Worm (Caenorhabditis elegans): ENCODE measurements around the gene nasp-2.

DNA sequence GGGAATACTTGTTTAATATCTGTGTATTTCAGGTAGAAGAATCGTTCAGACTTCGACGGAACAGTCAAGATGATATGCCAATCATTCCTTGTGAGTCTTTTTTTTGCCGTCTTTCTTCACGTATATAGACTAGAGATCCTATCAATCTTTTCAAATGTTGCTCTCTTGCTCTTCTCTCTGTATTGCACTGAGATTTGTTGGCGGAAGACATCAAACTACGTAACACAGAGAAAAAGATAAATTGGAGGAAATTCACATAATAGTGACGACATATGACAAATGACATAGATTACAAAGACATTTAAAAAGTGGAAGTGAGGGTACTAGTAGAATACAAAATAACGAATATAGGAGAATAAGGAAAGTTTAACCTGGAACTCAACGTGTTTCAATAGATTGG is 39.7 kb upstream of the nasp-2 start:
- no peak for TF ChIP-seq ama-1 (optimal IDR thresholded peaks at IDR 0.05)
- no peak for TF ChIP-seq nhr-47 (tag; optimal IDR thresholded peaks at IDR 0.05)
- no peak for TF ChIP-seq rnt-1 (tag; optimal IDR thresholded peaks at IDR 0.05)
- TF ChIP-seq ceh-82 (tag; optimal IDR thresholded peaks at IDR 0.05), result no peak
- TF ChIP-seq ces-1 (GFP tag; optimal IDR thresholded peaks at IDR 0.05), result no peak
- no peak for TF ChIP-seq vab-15 (tag; optimal IDR thresholded peaks at IDR 0.05)
- TF ChIP-seq fkh-10 (GFP tag; optimal IDR thresholded peaks at IDR 0.05), result no peak

Measured in whole organism, L1 larva.